Worm (Caenorhabditis elegans) whole organism, early embryonic: ENCODE results near the gene ZK1290.13.

Experiments used
- B0310.2 ChIP-seq: sonication (generic microtip); optimal IDR thresholded peaks from 2 replicates; lab custom pipeline; 2016; ENCODE audit warnings: mild to moderate bottlenecking, missing genetic modification characterization, missing compliant biosample characterization
- F13C5.2 ChIP-seq: sonication (generic microtip); optimal IDR thresholded peaks from 2 replicates; lab custom pipeline; 2017; ENCODE audit warnings: mild to moderate bottlenecking, missing genetic modification characterization, inconsistent platforms, missing compliant biosample characterization
- aly-1 ChIP-seq: sonication (generic microtip); optimal IDR thresholded peaks from 2 replicates; lab custom pipeline; 2016; ENCODE audit warnings: missing genetic modification characterization, missing compliant biosample characterization
- ama-1 ChIP-seq: fragments of 150-350 bp; optimal IDR thresholded peaks from 2 replicates; lab custom pipeline; 2014
- ceh-13 ChIP-seq: fragments of 200-800 bp; sonication (Bioruptor generic); optimal IDR thresholded peaks from 2 replicates; lab custom pipeline; 2018; ENCODE audit warnings: mild to moderate bottlenecking, missing genetic modification characterization, missing compliant biosample characterization
- ceh-36 ChIP-seq: sonication (generic microtip); optimal IDR thresholded peaks from 2 replicates; lab custom pipeline; 2016; ENCODE audit warnings: missing genetic modification characterization, inconsistent platforms, missing compliant biosample characterization
- ets-7 ChIP-seq: sonication (generic microtip); optimal IDR thresholded peaks from 2 replicates; lab custom pipeline; 2016; ENCODE audit warnings: missing genotype, missing genetic modification characterization, missing compliant biosample characterization
- flt-1 ChIP-seq: fragments of 200-800 bp; sonication (Bioruptor generic); IDR thresholded peaks from 2 replicates; pipeline ENCODE4 v1.3.6; 2022; ENCODE audit warnings: missing genetic modification characterization, missing compliant biosample characterization
- hmbx-1 ChIP-seq: sonication (generic microtip); optimal IDR thresholded peaks from 2 replicates; lab custom pipeline; 2016; ENCODE audit warnings: mild to moderate bottlenecking, missing genetic modification characterization, missing compliant biosample characterization
- hmg-4 ChIP-seq: fragments of 200-800 bp; sonication (Bioruptor generic); optimal IDR thresholded peaks from 2 replicates; lab custom pipeline; 2018; ENCODE audit warnings: mild to moderate bottlenecking, missing genetic modification characterization, missing compliant biosample characterization
- hnd-1 ChIP-seq: sonication (generic microtip); optimal IDR thresholded peaks from 2 replicates; lab custom pipeline; 2016; ENCODE audit warnings: missing genetic modification characterization, missing compliant biosample characterization
- pes-1 ChIP-seq: fragments of 200-800 bp; sonication (Bioruptor generic); IDR thresholded peaks from 2 replicates; pipeline ENCODE4 v1.3.6; 2022; ENCODE audit warnings: missing genetic modification reagents, missing genetic modification characterization, missing compliant biosample characterization
- scrt-1 ChIP-seq: fragments of 200-800 bp; sonication (Bioruptor generic); IDR thresholded peaks from 2 replicates; pipeline ENCODE4 v1.3.6; 2022; ENCODE audit warnings: missing genetic modification characterization, missing compliant biosample characterization
- sea-1 ChIP-seq: fragments of 200-800 bp; sonication (Bioruptor generic); conservative IDR thresholded peaks from 2 replicates; pipeline ENCODE4 v1.3.6; 2022; ENCODE audit warnings: missing genetic modification characterization, missing compliant biosample characterization
- tbx-11 ChIP-seq: fragments of 200-800 bp; sonication (Bioruptor generic); IDR thresholded peaks from 2 replicates; pipeline ENCODE4 v1.3.6; 2022; ENCODE audit warnings: missing genetic modification characterization, missing compliant biosample characterization
- tbx-37 ChIP-seq: fragments of 200-800 bp; sonication (Bioruptor generic); conservative IDR thresholded peaks from 2 replicates; pipeline ENCODE4 v1.3.6; 2022; ENCODE audit warnings: missing genetic modification reagents, missing genetic modification characterization, missing compliant biosample characterization
- tra-4 ChIP-seq: sonication (generic microtip); optimal IDR thresholded peaks from 2 replicates; lab custom pipeline; 2017; ENCODE audit warnings: missing genetic modification characterization, missing compliant biosample characterization

The ZK1290.13 gene

DNA sequence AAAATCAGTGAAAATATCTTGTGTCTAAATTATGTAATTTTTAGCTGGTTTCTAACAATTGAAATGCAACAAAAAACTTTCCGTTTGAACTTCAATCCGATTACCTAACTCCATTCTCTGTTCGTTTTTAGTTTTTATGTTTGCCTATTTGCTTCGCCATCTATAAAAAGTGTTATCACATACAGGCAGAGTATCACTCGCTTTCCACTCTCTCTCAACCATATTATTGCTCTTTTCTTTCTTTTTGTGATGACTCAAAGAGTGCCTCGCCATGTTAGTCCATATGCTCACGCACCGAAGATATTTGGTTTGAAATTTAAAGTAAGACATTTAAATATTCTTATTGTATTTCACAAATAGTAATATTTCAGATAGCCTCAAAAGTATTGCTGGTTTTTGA, at the start of gene ZK1290.13:
Gene ZK1290.13, plus strand, starts transcription at position 73 of the 400 bp plus-strand sequence.
- TF ChIP-seq pes-1 (GFP tag; lab: Robert Waterston, UW) = no peak

DNA sequence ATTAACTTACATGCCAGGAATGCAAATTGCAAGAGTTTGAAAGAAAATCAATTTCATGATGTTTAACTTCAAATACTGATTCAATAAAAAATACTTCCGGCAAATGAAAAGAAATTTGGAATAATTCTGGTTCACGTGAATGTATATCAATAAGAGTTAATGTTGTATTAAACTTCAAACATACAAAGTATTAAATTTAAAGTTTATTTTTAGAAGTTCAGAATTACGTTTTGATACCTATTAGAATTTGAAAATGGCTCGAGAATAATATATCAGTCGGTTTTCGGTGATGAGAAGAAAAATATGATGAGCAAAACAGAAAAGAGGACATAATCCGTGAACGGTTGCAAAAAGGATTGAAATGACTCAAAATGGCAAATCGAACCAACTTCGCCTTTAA, 45.2 kb upstream of the ZK1290.13 start, which contains the start of gene D1022.9:
Gene D1022.9, minus strand, starts transcription at position 101 of the 400 bp plus-strand sequence.
- TF ChIP-seq tra-4 (no peak), scrt-1 (GFP tag; lab: Robert Waterston, UW) (no peak), hmbx-1 (tag; lab: Kevin White, UChicago) (no peak), F13C5.2 (no peak), ama-1 (lab: Kevin White, UChicago) (no peak)

DNA sequence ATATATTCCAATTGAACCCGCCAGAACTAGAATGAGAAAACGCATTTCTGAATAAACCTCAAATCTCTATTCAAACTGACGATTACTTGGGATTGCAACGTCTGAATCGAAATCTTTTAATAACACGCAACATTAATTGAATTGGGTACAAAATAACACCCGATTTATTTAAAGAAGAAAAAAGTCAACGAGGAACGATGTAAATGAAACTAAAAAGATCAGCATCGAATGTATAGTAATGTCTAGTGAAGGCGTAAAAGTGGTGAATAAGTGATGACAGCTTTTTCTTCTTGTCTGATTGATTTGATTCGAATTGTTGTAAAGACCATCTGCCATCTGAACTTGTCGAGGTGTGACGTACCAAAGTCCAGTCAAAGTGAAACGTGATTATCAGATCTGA, 41.2 kb upstream of the ZK1290.13 start, which contains the start of gene nas-23:
Gene nas-23, minus strand, starts transcription at position 101 of the 400 bp plus-strand sequence.
- no peak for TF ChIP-seq B0310.2 (tag; lab: Kevin White, UChicago)
- TF ChIP-seq ceh-36 (tag; lab: Kevin White, UChicago) = no peak
- TF ChIP-seq ceh-13 (GFP tag; lab: Kevin White, UChicago) = no peak
- no peak for TF ChIP-seq tbx-37
- no peak for TF ChIP-seq sea-1 (GFP tag; lab: Robert Waterston, UW)

DNA sequence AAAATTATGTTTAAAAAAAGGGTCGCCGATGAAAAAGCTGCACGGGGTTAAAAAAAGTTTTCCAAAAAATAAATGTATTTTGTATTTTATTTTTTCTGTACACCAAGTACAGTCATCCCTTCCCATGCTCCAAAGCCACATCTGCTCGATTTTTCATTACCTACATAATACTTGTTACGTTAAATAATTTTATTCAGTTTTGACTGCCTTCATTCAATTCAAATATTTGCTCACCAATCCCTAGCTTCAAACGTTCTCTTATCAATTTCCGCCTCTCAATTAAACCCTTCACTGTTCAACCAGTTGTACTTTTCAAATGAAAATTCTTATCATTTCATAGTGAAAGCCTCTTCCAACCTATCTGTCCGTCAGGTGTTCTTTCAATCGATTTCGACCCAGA, 40.7 kb upstream of the ZK1290.13 start, which contains the start of gene R10H1.1:
Gene R10H1.1, plus strand, starts transcription at position 301 of the 400 bp plus-strand sequence.
- no peak for TF ChIP-seq hmbx-1 (tag; lab: Kevin White, UChicago)

DNA sequence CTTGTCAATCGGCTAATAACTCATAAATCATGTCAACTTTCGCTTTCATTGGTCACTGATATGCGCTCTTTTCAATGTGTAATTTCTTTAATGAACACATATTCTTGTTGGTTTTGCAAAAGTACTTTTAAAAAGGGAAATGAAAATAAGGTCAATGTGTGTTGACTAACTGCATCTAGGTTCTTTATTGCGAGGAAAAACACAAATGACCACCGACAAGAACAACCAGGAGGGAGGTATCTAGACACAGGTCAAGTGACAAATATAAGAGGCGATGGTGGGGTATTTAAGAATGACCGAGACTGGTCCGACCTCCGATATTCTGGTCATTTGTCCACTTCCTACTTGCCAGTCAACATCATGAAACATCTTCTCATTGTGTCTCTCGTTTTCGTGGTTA, 38.7 kb upstream of the ZK1290.13 start, which contains the start of gene spi-1:
Gene spi-1, plus strand, starts transcription at position 178 of the 400 bp plus-strand sequence.
- TF ChIP-seq hmg-4 (GFP tag; lab: Kevin White, UChicago) = no peak
- no peak for TF ChIP-seq tbx-11 (GFP tag; lab: Robert Waterston, UW)
- TF ChIP-seq ceh-36 (tag; lab: Kevin White, UChicago) = no peak
- TF ChIP-seq ama-1 (lab: Kevin White, UChicago) = no peak
- TF ChIP-seq F13C5.2 = no peak
- TF ChIP-seq hnd-1 (tag; lab: Kevin White, UChicago) = no peak

DNA sequence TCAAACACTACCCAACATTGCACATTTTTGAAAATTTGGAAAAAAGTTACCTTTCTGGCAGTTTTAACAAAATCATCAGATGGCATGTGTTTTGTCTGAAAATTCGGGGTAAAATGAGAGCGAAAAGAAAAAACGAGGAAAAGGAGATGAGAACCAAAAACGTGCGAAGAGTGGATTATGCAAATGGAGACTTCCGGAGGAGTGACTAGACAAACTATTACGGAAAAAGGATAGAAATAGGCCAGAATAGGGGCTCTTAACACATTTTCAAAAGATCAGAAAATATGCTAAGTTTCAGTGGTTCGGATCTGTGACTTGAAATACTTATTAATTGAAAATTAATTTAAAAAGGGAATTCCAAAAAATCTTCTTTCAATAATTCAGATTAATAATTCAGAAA, 35.4 kb upstream of the ZK1290.13 start, which contains the start of gene srab-14:
Gene srab-14, minus strand, starts transcription at position 101 of the 400 bp plus-strand sequence.
- TF ChIP-seq sea-1 (GFP tag; lab: Robert Waterston, UW) (no peak), ceh-36 (tag; lab: Kevin White, UChicago) (no peak), B0310.2 (tag; lab: Kevin White, UChicago) (no peak), aly-1 (tag; lab: Kevin White, UChicago) (no peak), hmbx-1 (tag; lab: Kevin White, UChicago) (no peak), hmg-4 (GFP tag; lab: Kevin White, UChicago) (no peak), flt-1 (GFP tag; lab: Robert Waterston, UW) (no peak), ceh-13 (GFP tag; lab: Kevin White, UChicago) (no peak), tbx-11 (GFP tag; lab: Robert Waterston, UW) (no peak), tra-4 (no peak), tbx-37 (no peak)

DNA sequence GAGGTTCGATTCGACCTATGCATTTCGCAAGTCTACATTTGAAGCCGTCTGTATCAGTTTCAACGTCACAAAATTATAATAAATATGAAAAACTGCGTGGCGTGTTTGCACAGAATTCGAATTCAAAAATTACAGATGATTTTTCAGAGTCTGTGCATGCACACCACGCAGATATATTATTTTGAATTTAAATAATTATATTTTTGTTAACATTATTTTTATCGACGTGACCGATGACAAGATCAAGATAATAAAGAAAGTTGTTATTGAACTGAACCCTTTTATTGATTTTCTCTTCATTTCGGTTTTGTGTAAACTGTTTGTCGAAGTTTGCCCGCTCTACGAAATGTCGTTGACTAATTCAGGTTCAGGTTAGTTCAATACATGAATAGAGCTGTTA, 29.8 kb upstream of the ZK1290.13 start, which contains the start of gene C28F5.1:
Gene C28F5.1, plus strand, starts transcription at position 301 of the 400 bp plus-strand sequence.
- TF ChIP-seq tra-4 (no peak), ceh-36 (tag; lab: Kevin White, UChicago) (no peak), sea-1 (GFP tag; lab: Robert Waterston, UW) (no peak), pes-1 (GFP tag; lab: Robert Waterston, UW) (no peak), scrt-1 (GFP tag; lab: Robert Waterston, UW) (no peak), ama-1 (lab: Kevin White, UChicago) (no peak), aly-1 (tag; lab: Kevin White, UChicago) (no peak), ceh-13 (GFP tag; lab: Kevin White, UChicago) (no peak), hnd-1 (tag; lab: Kevin White, UChicago) (no peak), flt-1 (GFP tag; lab: Robert Waterston, UW) (no peak), hmg-4 (GFP tag; lab: Kevin White, UChicago) (no peak), tbx-11 (GFP tag; lab: Robert Waterston, UW) (no peak), ets-7 (tag; lab: Kevin White, UChicago) (no peak), B0310.2 (tag; lab: Kevin White, UChicago) (no peak)

DNA sequence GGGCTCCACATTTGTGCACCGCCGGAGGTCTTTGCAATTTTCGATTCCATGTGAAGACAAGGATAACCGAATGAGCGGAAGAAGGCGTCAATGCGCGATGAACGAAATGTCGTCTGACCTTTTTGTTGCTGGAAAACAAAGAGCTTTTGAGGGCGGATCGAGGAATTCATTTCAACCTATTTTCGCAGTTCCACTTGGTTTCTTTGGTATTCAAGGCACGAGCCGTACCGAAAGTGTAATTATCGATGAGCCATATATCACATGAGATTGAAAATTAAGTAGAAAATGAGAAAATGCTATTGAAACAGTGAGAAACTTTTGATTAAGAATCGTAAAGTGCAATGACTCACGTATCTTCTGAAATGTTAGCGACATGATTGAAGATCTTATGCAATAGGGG, 15.6 kb upstream of the ZK1290.13 start, which contains the start of gene glb-9:
Gene glb-9, minus strand, starts transcription at position 101 of the 400 bp plus-strand sequence.
- no peak for TF ChIP-seq ama-1 (lab: Kevin White, UChicago)
- TF ChIP-seq ets-7 (tag; lab: Kevin White, UChicago) = no peak
- no peak for TF ChIP-seq tra-4
- no peak for TF ChIP-seq tbx-11 (GFP tag; lab: Robert Waterston, UW)
- no peak for TF ChIP-seq flt-1 (GFP tag; lab: Robert Waterston, UW)
- no peak for TF ChIP-seq F13C5.2
- TF ChIP-seq aly-1 (tag; lab: Kevin White, UChicago) = no peak
- TF ChIP-seq hmbx-1 (tag; lab: Kevin White, UChicago) = no peak
- TF ChIP-seq pes-1 (GFP tag; lab: Robert Waterston, UW) = no peak
- TF ChIP-seq tbx-37 = no peak
- TF ChIP-seq sea-1 (GFP tag; lab: Robert Waterston, UW) = no peak
- no peak for TF ChIP-seq ceh-36 (tag; lab: Kevin White, UChicago)
- TF ChIP-seq B0310.2 (tag; lab: Kevin White, UChicago) = no peak
- TF ChIP-seq scrt-1 (GFP tag; lab: Robert Waterston, UW) = no peak
